Fruit fly (Drosophila melanogaster) whole organism, embryonic: Measurements from ENCODE around the gene mAChR-C.

Experiments
- Ada2b ChIP-seq: fragments of 200-800 bp; sonication (Bioruptor generic); IDR thresholded peaks from 2 replicates; pipeline ENCODE4 v1.3.6; 2022; ENCODE audit warnings: missing biosample characterization, missing genetic modification characterization
- Bdp1 ChIP-seq: fragments of 200-800 bp; sonication (Bioruptor generic); optimal IDR thresholded peaks from 3 replicates; lab custom pipeline; 2016; ENCODE audit warnings: missing biosample characterization, missing genetic modification characterization
- CG11695 ChIP-seq: fragments of 200-800 bp; sonication (Bioruptor generic); IDR thresholded peaks from 3 replicates; pipeline ENCODE4 v1.3.6; 2022; ENCODE audit warnings: missing biosample characterization, missing genetic modification characterization
- CG1233 ChIP-seq: fragments of 200-800 bp; sonication (Bioruptor generic); optimal IDR thresholded peaks from 4 replicates; lab custom pipeline; 2018; ENCODE audit warnings: missing biosample characterization, mild to moderate bottlenecking, missing genetic modification characterization
- CG12942 ChIP-seq: fragments of 200-800 bp; sonication (Bioruptor generic); optimal IDR thresholded peaks from 3 replicates; lab custom pipeline; 2016; ENCODE audit warnings: missing biosample characterization, missing genetic modification characterization
- CG14050 ChIP-seq: fragments of 200-800 bp; sonication (Bioruptor generic); IDR thresholded peaks from 3 replicates; pipeline ENCODE4 v1.3.6; 2022; ENCODE audit warnings: missing biosample characterization, missing genetic modification characterization
- CG15514 ChIP-seq: fragments of 200-800 bp; sonication (Bioruptor generic); optimal IDR thresholded peaks from 3 replicates; lab custom pipeline; 2017; ENCODE audit warnings: missing biosample characterization, missing genetic modification characterization, mild to moderate bottlenecking, moderate library complexity, missing genetic modification reagents
- CG1647 ChIP-seq: fragments of 200-800 bp; sonication (Bioruptor generic); optimal IDR thresholded peaks from 3 replicates; lab custom pipeline; 2016; ENCODE audit warnings: missing biosample characterization, missing genetic modification characterization
- CG17361 ChIP-seq: fragments of 200-800 bp; sonication (Bioruptor generic); IDR thresholded peaks from 3 replicates; pipeline ENCODE4 v1.3.6; 2022; ENCODE audit warnings: missing biosample characterization, missing genetic modification characterization
- CG18262 ChIP-seq: fragments of 200-800 bp; optimal IDR thresholded peaks from 3 replicates; lab custom pipeline; 2019; ENCODE audit warnings: missing biosample characterization, mild to moderate bottlenecking, missing genetic modification characterization, moderate library complexity
- CG2129 ChIP-seq: fragments of 200-800 bp; sonication (Bioruptor generic); IDR thresholded peaks from 2 replicates; pipeline ENCODE4 v1.3.6; 2022; ENCODE audit warnings: missing biosample characterization, missing genetic modification characterization; ENCODE audit not compliant: partially characterized antibody
- CG2875 ChIP-seq: fragments of 200-800 bp; sonication (Bioruptor generic); optimal IDR thresholded peaks from 2 replicates; lab custom pipeline; 2017; ENCODE audit warnings: missing biosample characterization, mild to moderate bottlenecking, missing genetic modification characterization, missing genetic modification reagents
- CG30403 ChIP-seq: fragments of 200-800 bp; sonication (Bioruptor generic); optimal IDR thresholded peaks from 3 replicates; lab custom pipeline; 2016; ENCODE audit warnings: missing biosample characterization, missing genetic modification characterization
- CG3065 ChIP-seq: fragments of 200-800 bp; sonication (Bioruptor generic); optimal IDR thresholded peaks from 2 replicates; lab custom pipeline; 2016; ENCODE audit warnings: missing biosample characterization, missing genetic modification characterization
- CG4617 ChIP-seq: fragments of 200-800 bp; sonication (Bioruptor generic); optimal IDR thresholded peaks from 3 replicates; lab custom pipeline; 2016; ENCODE audit warnings: missing biosample characterization, missing genetic modification characterization, borderline replicate concordance
- CG4854 ChIP-seq: fragments of 200-800 bp; sonication (Bioruptor generic); optimal IDR thresholded peaks from 2 replicates; lab custom pipeline; 2016; ENCODE audit warnings: missing biosample characterization, missing genetic modification characterization, inconsistent platforms
- CG5245 ChIP-seq: fragments of 200-800 bp; sonication (Bioruptor generic); optimal IDR thresholded peaks from 3 replicates; lab custom pipeline; 2016; ENCODE audit warnings: missing biosample characterization, missing genetic modification characterization
- CG7357 ChIP-seq: fragments of 200-800 bp; sonication (Bioruptor generic); IDR thresholded peaks from 3 replicates; pipeline ENCODE4 v1.3.6; 2022; ENCODE audit warnings: missing biosample characterization, missing genetic modification characterization
- CG8944 ChIP-seq: fragments of 200-800 bp; sonication (Bioruptor generic); optimal IDR thresholded peaks from 3 replicates; lab custom pipeline; 2016; ENCODE audit warnings: missing biosample characterization, missing genetic modification characterization
- CG9932 ChIP-seq: fragments of 200-800 bp; sonication (Bioruptor generic); IDR thresholded peaks from 2 replicates; pipeline ENCODE4 v1.3.6; 2022; ENCODE audit warnings: missing biosample characterization, missing genetic modification characterization
- D ChIP-seq, 2 experiments: fragments of 200-800 bp in 1 of 2; fragments of >200 bp in 1 of 2; sonication (Bioruptor generic) in 1 of 2; optimal IDR thresholded peaks; 2 replicates in 1 of 2; 3 replicates in 1 of 2; lab custom pipeline; 2017; ENCODE audit warnings: mild to moderate bottlenecking in 1 of 2, missing biosample characterization in 1 of 2, missing genetic modification characterization in 1 of 2, missing genetic modification reagents in 1 of 2
- Deaf1 ChIP-seq: fragments of 200-800 bp; optimal IDR thresholded peaks from 3 replicates; lab custom pipeline; 2019; ENCODE audit warnings: missing biosample characterization, mild to moderate bottlenecking, missing genetic modification characterization, moderate library complexity
- Dll ChIP-seq: fragments of 200-800 bp; sonication (Bioruptor generic); IDR thresholded peaks from 4 replicates; pipeline ENCODE4 v1.3.6; 2022; ENCODE audit warnings: missing biosample characterization, missing genetic modification characterization; ENCODE audit not compliant: partially characterized antibody
- Eip74EF ChIP-seq, 2 experiments: fragments of 200-800 bp in 1 of 2; fragments of >200 bp in 1 of 2; sonication (Bioruptor generic) in 1 of 2; optimal IDR thresholded peaks; 2 replicates each; lab custom pipeline; 2017 to 2019; ENCODE audit warnings: missing biosample characterization in 2 of 2, missing genetic modification characterization in 2 of 2, mild to moderate bottlenecking in 1 of 2, moderate library complexity in 1 of 2
- HLH3B ChIP-seq: fragments of 200-800 bp; sonication (Bioruptor generic); IDR thresholded peaks from 2 replicates; pipeline ENCODE4 v1.3.6; 2022; ENCODE audit warnings: missing biosample characterization, missing genetic modification characterization
- HLH4C ChIP-seq: fragments of 200-800 bp; sonication (Bioruptor generic); IDR thresholded peaks from 3 replicates; pipeline ENCODE4 v1.3.6; 2022; ENCODE audit warnings: missing biosample characterization, missing genetic modification characterization; ENCODE audit not compliant: partially characterized antibody
- Hr51 ChIP-seq, 2 experiments: fragments of 200-800 bp; sonication (Bioruptor generic); optimal IDR thresholded peaks; 2 replicates in 1 of 2; 3 replicates in 1 of 2; lab custom pipeline; 2016 to 2018; ENCODE audit warnings: missing biosample characterization in 2 of 2, missing genetic modification characterization in 2 of 2, mild to moderate bottlenecking in 1 of 2, moderate library complexity in 1 of 2
- Hr78 ChIP-seq, 2 experiments: fragments of 200-800 bp in 1 of 2; fragments of >200 bp in 1 of 2; sonication (Bioruptor generic) in 1 of 2; optimal IDR thresholded peaks; 2 replicates each; lab custom pipeline; 2017 to 2019; ENCODE audit warnings: missing biosample characterization in 2 of 2, missing genetic modification characterization in 2 of 2, mild to moderate bottlenecking in 1 of 2, moderate library complexity in 1 of 2
- Optix ChIP-seq: fragments of 200-800 bp; sonication (Bioruptor generic); IDR thresholded peaks from 3 replicates; pipeline ENCODE4 v1.3.6; 2022; ENCODE audit warnings: missing biosample characterization, missing genetic modification characterization
- Sin3A ChIP-seq: fragments of >200 bp; optimal IDR thresholded peaks from 2 replicates; lab custom pipeline; 2018
- Six4 ChIP-seq: fragments of 200-800 bp; sonication (Bioruptor generic); optimal IDR thresholded peaks from 2 replicates; lab custom pipeline; 2016; ENCODE audit warnings: missing biosample characterization, missing genetic modification characterization
- cg ChIP-seq: fragments of 200-800 bp; sonication (Bioruptor generic); optimal IDR thresholded peaks from 3 replicates; lab custom pipeline; 2019; ENCODE audit warnings: missing biosample characterization, mild to moderate bottlenecking, missing genetic modification characterization, moderate library complexity
- cwo ChIP-seq: fragments of 200-800 bp; sonication (Bioruptor generic); optimal IDR thresholded peaks from 3 replicates; lab custom pipeline; 2017; ENCODE audit warnings: missing biosample characterization, missing genetic modification characterization, mild to moderate bottlenecking, moderate library complexity, missing genetic modification reagents
- dati ChIP-seq: fragments of 200-800 bp; sonication (Bioruptor generic); IDR thresholded peaks from 2 replicates; pipeline ENCODE4 v1.3.6; 2022; ENCODE audit warnings: missing biosample characterization, missing genetic modification characterization
- fd102C ChIP-seq: fragments of 200-800 bp; sonication (Bioruptor generic); optimal IDR thresholded peaks from 2 replicates; lab custom pipeline; 2018; ENCODE audit warnings: missing biosample characterization, mild to moderate bottlenecking, missing genetic modification characterization, moderate library complexity
- fd3F ChIP-seq: fragments of 200-800 bp; sonication (Bioruptor generic); optimal IDR thresholded peaks from 2 replicates; lab custom pipeline; 2018; ENCODE audit warnings: missing biosample characterization, mild to moderate bottlenecking, missing genetic modification characterization, moderate library complexity
- fd64A ChIP-seq: fragments of 200-800 bp; sonication (Bioruptor generic); optimal IDR thresholded peaks from 3 replicates; lab custom pipeline; 2018; ENCODE audit warnings: missing biosample characterization, mild to moderate bottlenecking, missing genetic modification characterization
- gsb ChIP-seq: fragments of 200-800 bp; sonication (Bioruptor generic); IDR thresholded peaks from 2 replicates; pipeline ENCODE4 v1.3.6; 2022; ENCODE audit warnings: missing biosample characterization, missing genetic modification characterization
- h ChIP-seq: fragments of >200 bp; optimal IDR thresholded peaks from 2 replicates; lab custom pipeline; 2017
- hbn ChIP-seq: fragments of 200-800 bp; sonication (Bioruptor generic); IDR thresholded peaks from 2 replicates; pipeline ENCODE4 v1.3.6; 2022; ENCODE audit warnings: missing biosample characterization, missing genetic modification characterization; ENCODE audit not compliant: partially characterized antibody
- otp ChIP-seq: fragments of 200-800 bp; sonication (Bioruptor generic); IDR thresholded peaks from 3 replicates; pipeline ENCODE4, ENCODE4 v1.3.6; 2022; ENCODE audit warnings: missing biosample characterization, missing genetic modification characterization
- p53 ChIP-seq: fragments of 200-800 bp; sonication (Bioruptor generic); optimal IDR thresholded peaks from 2 replicates; lab custom pipeline; 2016; ENCODE audit warnings: missing biosample characterization, missing genetic modification characterization
- prd ChIP-seq, 3 experiments: fragments of >200 bp in 2 of 3; fragments of 200-800 bp in 1 of 3; sonication (Bioruptor generic) in 1 of 3; optimal IDR thresholded peaks in 2 of 3; IDR thresholded peaks in 1 of 3; 2 replicates in 2 of 3; 3 replicates in 1 of 3; pipeline versions ENCODE4 v1.3.6 to Lab custom; 2017 to 2022; ENCODE audit warnings: missing biosample characterization in 1 of 3, missing genetic modification characterization in 1 of 3
- seq ChIP-seq: fragments of 200-800 bp; sonication (Bioruptor generic); IDR thresholded peaks from 2 replicates; pipeline ENCODE4 v1.3.6; 2022; ENCODE audit warnings: missing biosample characterization, missing genetic modification characterization
- tgo ChIP-seq: fragments of 200-800 bp; sonication (Bioruptor generic); IDR thresholded peaks from 3 replicates; pipeline ENCODE4 v1.3.6; 2022; ENCODE audit warnings: missing biosample characterization, missing genetic modification characterization
- trh ChIP-seq: fragments of 200-800 bp; sonication (Bioruptor generic); optimal IDR thresholded peaks from 2 replicates; lab custom pipeline; 2016; ENCODE audit warnings: missing biosample characterization, missing genetic modification characterization
- vvl ChIP-seq: fragments of 200-800 bp; sonication (Bioruptor generic); IDR thresholded peaks from 2 replicates; pipeline ENCODE4 v1.3.6; 2022; ENCODE audit warnings: missing biosample characterization, missing genetic modification characterization

mAChR-C gene

DNA sequence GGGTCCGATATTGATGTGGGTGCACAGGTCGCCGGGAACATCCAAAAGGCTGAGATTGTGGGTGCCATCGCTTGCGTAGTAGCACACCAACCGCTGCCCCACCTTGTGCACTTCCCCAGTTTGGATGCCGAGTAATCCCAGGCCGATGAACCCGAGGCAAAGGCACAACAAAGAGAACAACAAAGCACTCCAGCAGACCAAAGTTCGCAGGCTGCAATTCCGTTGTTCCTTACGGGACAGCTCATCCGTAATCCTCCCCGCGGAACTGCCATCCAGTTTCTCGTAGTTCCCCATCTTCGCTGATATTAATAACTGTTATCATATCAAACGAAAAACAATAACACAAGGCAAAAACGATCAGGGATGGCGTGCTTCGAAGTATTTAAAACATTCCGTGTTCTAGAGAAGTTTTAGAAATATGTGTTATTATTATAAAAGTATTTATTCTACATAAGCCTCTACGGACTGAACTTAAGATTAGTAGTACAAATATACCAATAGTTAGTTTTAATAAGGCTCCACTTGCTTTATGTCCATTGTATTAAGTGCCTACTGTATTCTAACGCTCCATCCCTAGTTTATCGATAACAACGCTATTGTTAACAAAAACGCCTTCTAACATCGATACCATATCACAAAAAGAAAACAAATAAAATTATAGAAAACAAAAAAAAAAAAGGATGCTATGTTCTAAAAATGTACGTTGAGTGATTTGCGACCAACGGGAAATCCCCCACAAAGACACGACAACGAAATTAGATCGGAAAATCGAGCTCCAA is 16.9 kb upstream of the mAChR-C start, which contains the start of the genes Cht11 and CG4558 (continued):
- TF ChIP-seq Six4 (GFP tag; lab: Kevin White, UChicago): peak; percentile 67
- peak; percentile 72 for TF ChIP-seq CG12942 (GFP tag; lab: Kevin White, UChicago)
- peak; percentile 64; the same call in 3 of the 4 replicates for TF ChIP-seq Dll (GFP tag; lab: Robert Waterston, UW)
- no peak for TF ChIP-seq fd102C (GFP tag; lab: Kevin White, UChicago)
- peak; percentile 79 for TF ChIP-seq fd3F (GFP tag; lab: Kevin White, UChicago)
- peak; percentile 77 for TF ChIP-seq Ada2b (GFP tag; lab: Robert Waterston, UW)
- TF ChIP-seq dati (GFP tag; lab: Robert Waterston, UW): no peak
- TF ChIP-seq CG1647 (GFP tag; lab: Kevin White, UChicago): peak; percentile 37
- no peak for TF ChIP-seq p53 (GFP tag; lab: Kevin White, UChicago)
- TF ChIP-seq Hr78 (GFP tag; optimal IDR thresholded peaks at IDR 0.05; lab: Kevin White, UChicago): no peak
- TF ChIP-seq CG8944 (GFP tag; lab: Kevin White, UChicago): peak; percentile 47
- TF ChIP-seq CG3065 (GFP tag; lab: Kevin White, UChicago): peak; percentile 39
- TF ChIP-seq CG30403 (GFP tag; lab: Kevin White, UChicago): peak; percentile 88
- peak; percentile 36 to 80 for TF ChIP-seq Hr51 (GFP tag; optimal IDR thresholded peaks at IDR 0.05; lab: Kevin White, UChicago)
- peak; percentile 69 for TF ChIP-seq HLH4C (GFP tag; lab: Robert Waterston, UW)
- TF ChIP-seq CG14050: peak; percentile 61; the same call in 2 of the 3 replicates
- TF ChIP-seq trh: peak; percentile 13
- TF ChIP-seq Optix (GFP tag; lab: Robert Waterston, UW): no peak; the same call in 2 of the 3 replicates
- TF ChIP-seq Bdp1: peak; percentile 31
- TF ChIP-seq otp (GFP tag; lab: Robert Waterston, UW): peak; percentile 35; the same call in 1 of the 3 replicates
- peak; percentile 52 for TF ChIP-seq Deaf1 (tag; lab: Kevin White, UChicago)
- TF ChIP-seq CG9932: peak; percentile 91
- peak; percentile 84 for TF ChIP-seq CG17361 (GFP tag; lab: Robert Waterston, UW)
- peak; percentile 83 for TF ChIP-seq CG18262 (tag; lab: Kevin White, UChicago)
- peak; percentile 51; the same call in 1 of the 2 replicates for TF ChIP-seq gsb
- TF ChIP-seq CG2875: no peak
- TF ChIP-seq tgo (GFP tag; lab: Robert Waterston, UW): peak; percentile 85
- TF ChIP-seq CG15514 (GFP tag; lab: Kevin White, UChicago): peak; percentile 81
- TF ChIP-seq prd (optimal IDR thresholded peaks at IDR 0.05; lab: Kevin White, UChicago): no peak
- TF ChIP-seq prd (GFP tag; IDR thresholded peaks at IDR 0.05; lab: Robert Waterston, UW): peak; percentile 88
- peak in 1 of 2 experiments; percentile 56 for TF ChIP-seq Eip74EF (GFP tag; optimal IDR thresholded peaks at IDR 0.05; lab: Kevin White, UChicago)
- no peak for TF ChIP-seq CG2129
- peak; percentile 62 for TF ChIP-seq CG4854 (GFP tag; lab: Kevin White, UChicago)
- TF ChIP-seq fd64A (GFP tag; lab: Kevin White, UChicago): no peak
- no peak; the same call in none of the 2 replicates for TF ChIP-seq hbn (GFP tag; lab: Robert Waterston, UW)
- TF ChIP-seq CG5245 (GFP tag; lab: Kevin White, UChicago): peak; percentile 46
- peak; percentile 88 for TF ChIP-seq vvl (GFP tag; lab: Robert Waterston, UW)
- peak; percentile 80 for TF ChIP-seq HLH3B (GFP tag; lab: Robert Waterston, UW)
- peak; percentile 67 for TF ChIP-seq cwo (GFP tag; lab: Kevin White, UChicago)
- TF ChIP-seq CG4617: peak; percentile 80
- peak; percentile 75 for TF ChIP-seq CG7357
- peak; percentile 58; the same call in 1 of the 2 replicates for TF ChIP-seq seq (GFP tag; lab: Robert Waterston, UW)
- TF ChIP-seq D (optimal IDR thresholded peaks at IDR 0.05; lab: Kevin White, UChicago): no peak
- TF ChIP-seq D (GFP tag; optimal IDR thresholded peaks at IDR 0.05; lab: Kevin White, UChicago): peak; percentile 81
- TF ChIP-seq Sin3A: no peak
- TF ChIP-seq cg (GFP tag; lab: Kevin White, UChicago): no peak
- TF ChIP-seq CG11695 (GFP tag; lab: Robert Waterston, UW): peak; percentile 83
- peak; percentile 76 for TF ChIP-seq CG1233 (GFP tag; lab: Kevin White, UChicago)
- TF ChIP-seq h (lab: Kevin White, UChicago): no peak
